Worm (Caenorhabditis elegans) whole organism, L2 larva: ENCODE measurements around the gene Y42G9A.3.

Experiments used
- ama-1 ChIP-seq: fragments of 150-350 bp; optimal IDR thresholded peaks from 2 replicates; lab custom pipeline; 2018; ENCODE audit warnings: inconsistent platforms
- ceh-16 ChIP-seq: fragments of 150-350 bp; optimal IDR thresholded peaks from 2 replicates; lab custom pipeline; 2014; ENCODE audit warnings: missing biosample characterization, missing genetic modification characterization
- egl-27 ChIP-seq: sonication (generic microtip); optimal IDR thresholded peaks from 3 replicates; lab custom pipeline; 2017; ENCODE audit warnings: missing biosample characterization, missing genetic modification reagents, missing genetic modification characterization
- lin-39 ChIP-seq: fragments of 150-350 bp; optimal IDR thresholded peaks from 2 replicates; lab custom pipeline; 2014; ENCODE audit warnings: missing biosample characterization, missing genetic modification reagents, missing genetic modification characterization
- mab-5 ChIP-seq: fragments of 150-350 bp; optimal IDR thresholded peaks from 2 replicates; lab custom pipeline; 2014; ENCODE audit warnings: missing biosample characterization, missing genetic modification characterization
- nhr-23 ChIP-seq: fragments of 150-350 bp; optimal IDR thresholded peaks from 2 replicates; lab custom pipeline; 2014; ENCODE audit warnings: missing biosample characterization, missing genetic modification reagents, missing genetic modification characterization
- sem-4 ChIP-seq: fragments of 150-350 bp; optimal IDR thresholded peaks from 2 replicates; lab custom pipeline; 2014; ENCODE audit warnings: missing biosample characterization, missing genetic modification reagents, missing genetic modification characterization
- skn-1 ChIP-seq: sonication (generic microtip); optimal IDR thresholded peaks from 2 replicates; lab custom pipeline; 2017; ENCODE audit warnings: missing biosample characterization, missing genetic modification characterization
- snpc-4 ChIP-seq: fragments of 150-350 bp; optimal IDR thresholded peaks from 2 replicates; lab custom pipeline; 2014; ENCODE audit warnings: missing biosample characterization, missing genetic modification characterization
- unc-39 ChIP-seq: fragments of 150-350 bp; optimal IDR thresholded peaks from 2 replicates; lab custom pipeline; 2014; ENCODE audit warnings: missing biosample characterization, missing genetic modification characterization
- unc-55 ChIP-seq: fragments of 150-350 bp; sonication (generic microtip); optimal IDR thresholded peaks from 3 replicates; lab custom pipeline; 2014; ENCODE audit warnings: missing biosample characterization, missing genetic modification reagents, missing genetic modification characterization
- unc-62 ChIP-seq: fragments of 150-350 bp; optimal IDR thresholded peaks from 2 replicates; lab custom pipeline; 2014; ENCODE audit warnings: missing biosample characterization, missing genetic modification reagents, missing genetic modification characterization

DNA sequence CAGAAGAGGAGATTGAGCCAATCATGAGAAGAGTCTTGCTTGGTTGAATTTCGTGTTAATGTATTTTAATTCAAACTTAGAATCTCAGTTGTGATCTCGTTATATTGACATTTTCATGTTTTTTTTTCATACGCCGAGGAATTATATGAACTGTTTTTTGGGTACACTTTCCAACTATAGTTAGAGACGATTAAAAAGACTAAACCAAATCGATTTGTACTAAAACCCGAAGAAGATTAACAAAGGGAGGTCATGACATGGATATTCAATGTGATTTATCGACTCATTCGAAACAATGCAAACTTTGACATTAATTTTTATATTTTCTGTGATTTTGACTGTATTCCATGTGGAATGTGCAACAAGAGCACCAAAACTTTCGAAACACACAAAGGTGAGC, 1.8 kb downstream of the Y42G9A.3 start, which contains the start of gene Y42G9A.2:
- TF ChIP-seq ama-1 (lab: Kevin White, UChicago): no peak
- TF ChIP-seq egl-27: no peak
- no peak for TF ChIP-seq snpc-4 (tag; lab: Kevin White, UChicago)
- TF ChIP-seq sem-4 (tag; lab: Kevin White, UChicago): no peak
- TF ChIP-seq unc-55 (GFP tag; lab: Kevin White, UChicago): no peak
- TF ChIP-seq ceh-16 (tag; lab: Kevin White, UChicago): no peak
- TF ChIP-seq skn-1 (tag; lab: Kevin White, UChicago): no peak
- no peak for TF ChIP-seq unc-39 (tag; lab: Kevin White, UChicago)
- TF ChIP-seq nhr-23 (tag; lab: Kevin White, UChicago): no peak
- TF ChIP-seq unc-62 (GFP tag; lab: Kevin White, UChicago): no peak
- no peak for TF ChIP-seq mab-5 (tag; lab: Kevin White, UChicago)
- no peak for TF ChIP-seq lin-39
